Fruit fly (Drosophila melanogaster) whole organism, embryonic: ENCODE data around the gene Cubn.

Experiments
- Bteb2 ChIP-seq: fragments of 200-800 bp; sonication (Bioruptor generic); optimal IDR thresholded peaks from 2 replicates; lab custom pipeline; 2016; ENCODE audit warnings: missing biosample characterization, missing genetic modification characterization
- CG10267 ChIP-seq: fragments of 200-800 bp; sonication (Bioruptor generic); optimal IDR thresholded peaks from 2 replicates; lab custom pipeline; 2018; ENCODE audit warnings: missing biosample characterization, mild to moderate bottlenecking, missing genetic modification characterization, moderate library complexity
- CG10274 ChIP-seq: fragments of 200-800 bp; sonication (Bioruptor generic); optimal IDR thresholded peaks from 3 replicates; lab custom pipeline; 2017; ENCODE audit warnings: missing biosample characterization, mild to moderate bottlenecking, missing genetic modification characterization
- CG10654 ChIP-seq: fragments of 200-800 bp; sonication (Bioruptor generic); optimal IDR thresholded peaks from 2 replicates; lab custom pipeline; 2016; ENCODE audit warnings: missing biosample characterization, missing genetic modification characterization
- CG12071 ChIP-seq: fragments of 200-800 bp; sonication (Bioruptor generic); optimal IDR thresholded peaks from 3 replicates; lab custom pipeline; 2018; ENCODE audit warnings: missing biosample characterization, mild to moderate bottlenecking, missing genetic modification characterization
- CG12219 ChIP-seq: fragments of 200-800 bp; sonication (Bioruptor generic); optimal IDR thresholded peaks from 3 replicates; lab custom pipeline; 2018; ENCODE audit warnings: missing biosample characterization, mild to moderate bottlenecking, missing genetic modification characterization
- CG12299 ChIP-seq: fragments of 200-800 bp; sonication (Bioruptor generic); optimal IDR thresholded peaks from 2 replicates; lab custom pipeline; 2018; ENCODE audit warnings: missing biosample characterization, mild to moderate bottlenecking, missing genetic modification characterization
- CG13894 ChIP-seq: fragments of 200-800 bp; sonication (Bioruptor generic); optimal IDR thresholded peaks from 3 replicates; lab custom pipeline; 2018; ENCODE audit warnings: missing biosample characterization, mild to moderate bottlenecking, missing genetic modification characterization, moderate library complexity
- CG1832 ChIP-seq: fragments of 200-800 bp; sonication (Bioruptor generic); optimal IDR thresholded peaks from 2 replicates; lab custom pipeline; 2017; ENCODE audit warnings: missing biosample characterization, mild to moderate bottlenecking, missing genetic modification characterization, inconsistent platforms
- CG2712 ChIP-seq: fragments of 200-800 bp; optimal IDR thresholded peaks from 3 replicates; lab custom pipeline; 2019; ENCODE audit warnings: missing biosample characterization, mild to moderate bottlenecking, missing genetic modification characterization, moderate library complexity
- CG31441 ChIP-seq: fragments of 200-800 bp; sonication (Bioruptor generic); IDR thresholded peaks from 2 replicates; pipeline ENCODE4 v1.3.6; 2022; ENCODE audit warnings: missing biosample characterization, missing genetic modification characterization
- CG3838 ChIP-seq: fragments of 200-800 bp; sonication (Bioruptor generic); optimal IDR thresholded peaks from 3 replicates; lab custom pipeline; 2016; ENCODE audit warnings: missing biosample characterization, missing genetic modification characterization
- CG5953 ChIP-seq: fragments of 200-800 bp; sonication (Bioruptor generic); IDR thresholded peaks from 2 replicates; pipeline ENCODE4 v1.3.6; 2022; ENCODE audit warnings: missing biosample characterization, missing genetic modification characterization
- CG6765 ChIP-seq: fragments of 200-800 bp; sonication (Bioruptor generic); optimal IDR thresholded peaks from 3 replicates; lab custom pipeline; 2017; ENCODE audit warnings: missing biosample characterization, mild to moderate bottlenecking, missing genetic modification characterization
- CG7745 ChIP-seq: fragments of 200-800 bp; sonication (Bioruptor generic); optimal IDR thresholded peaks from 2 replicates; lab custom pipeline; 2018; ENCODE audit warnings: missing biosample characterization, mild to moderate bottlenecking, missing genetic modification characterization, moderate library complexity
- CG8089 ChIP-seq: fragments of 200-800 bp; sonication (Bioruptor generic); optimal IDR thresholded peaks from 3 replicates; lab custom pipeline; 2016; ENCODE audit warnings: missing biosample characterization, missing genetic modification characterization
- CG8388 ChIP-seq: fragments of 200-800 bp; sonication (Bioruptor generic); optimal IDR thresholded peaks from 2 replicates; lab custom pipeline; 2019; ENCODE audit warnings: missing biosample characterization, mild to moderate bottlenecking, missing genetic modification characterization, moderate library complexity
- CG8944 ChIP-seq: fragments of 200-800 bp; sonication (Bioruptor generic); optimal IDR thresholded peaks from 3 replicates; lab custom pipeline; 2016; ENCODE audit warnings: missing biosample characterization, missing genetic modification characterization
- CG9876 ChIP-seq: fragments of 200-800 bp; sonication (Bioruptor generic); optimal IDR thresholded peaks from 2 replicates; lab custom pipeline; 2016; ENCODE audit warnings: missing biosample characterization, missing genetic modification characterization
- Dbx ChIP-seq: fragments of 200-800 bp; sonication (Bioruptor generic); IDR thresholded peaks from 3 replicates; pipeline ENCODE4 v1.3.6; 2022; ENCODE audit warnings: missing biosample characterization, missing genetic modification characterization
- Dek ChIP-seq: fragments of 200-800 bp; sonication (Bioruptor generic); optimal IDR thresholded peaks from 3 replicates; lab custom pipeline; 2019; ENCODE audit warnings: missing biosample characterization, mild to moderate bottlenecking, missing genetic modification characterization, moderate library complexity
- ERR ChIP-seq: fragments of 200-800 bp; sonication (Bioruptor generic); optimal IDR thresholded peaks from 2 replicates; lab custom pipeline; 2016; ENCODE audit warnings: missing biosample characterization, missing genetic modification characterization
- Fer3 ChIP-seq: fragments of 200-800 bp; sonication (Bioruptor generic); optimal IDR thresholded peaks from 2 replicates; lab custom pipeline; 2018; ENCODE audit warnings: missing biosample characterization, mild to moderate bottlenecking, missing genetic modification characterization, moderate library complexity
- HLHmδ ChIP-seq: fragments of 200-800 bp; sonication (Bioruptor generic); optimal IDR thresholded peaks from 2 replicates; lab custom pipeline; 2018; ENCODE audit warnings: missing biosample characterization, mild to moderate bottlenecking, missing genetic modification characterization, moderate library complexity
- Hr78 ChIP-seq, 2 experiments: fragments of 200-800 bp in 1 of 2; fragments of >200 bp in 1 of 2; sonication (Bioruptor generic) in 1 of 2; optimal IDR thresholded peaks; 2 replicates each; lab custom pipeline; 2017 to 2019; ENCODE audit warnings: missing biosample characterization in 2 of 2, missing genetic modification characterization in 2 of 2, mild to moderate bottlenecking in 1 of 2, moderate library complexity in 1 of 2
- Hsf ChIP-seq: fragments of 200-800 bp; sonication (Bioruptor generic); optimal IDR thresholded peaks from 3 replicates; lab custom pipeline; 2016; ENCODE audit warnings: missing biosample characterization, missing genetic modification characterization
- Six4 ChIP-seq: fragments of 200-800 bp; sonication (Bioruptor generic); optimal IDR thresholded peaks from 2 replicates; lab custom pipeline; 2016; ENCODE audit warnings: missing biosample characterization, missing genetic modification characterization
- aop ChIP-seq: fragments of 200-800 bp; sonication (Bioruptor generic); IDR thresholded peaks from 2 replicates; pipeline ENCODE4 v1.3.6; 2022; ENCODE audit warnings: missing biosample characterization, missing genetic modification characterization
- ase ChIP-seq: fragments of 200-800 bp; sonication (Bioruptor generic); IDR thresholded peaks from 3 replicates; pipeline ENCODE4 v1.3.6; 2022; ENCODE audit warnings: missing biosample characterization, missing genetic modification characterization
- ato ChIP-seq: fragments of 200-800 bp; sonication (Bioruptor generic); IDR thresholded peaks from 2 replicates; pipeline ENCODE4 v1.3.6; 2022; ENCODE audit warnings: missing biosample characterization, missing genetic modification characterization; ENCODE audit not compliant: partially characterized antibody
- bowl ChIP-seq: fragments of 200-800 bp; sonication (Bioruptor generic); IDR thresholded peaks from 2 replicates; pipeline ENCODE4 v1.3.6; 2022; ENCODE audit warnings: missing biosample characterization, missing genetic modification characterization
- bsh ChIP-seq, 2 experiments: fragments of 200-800 bp; sonication (Bioruptor generic); optimal IDR thresholded peaks; 2 replicates each; lab custom pipeline; 2017 to 2018; ENCODE audit warnings: mild to moderate bottlenecking in 2 of 2, missing biosample characterization in 2 of 2, missing genetic modification characterization in 2 of 2, moderate library complexity in 1 of 2
- corto ChIP-seq: fragments of 200-800 bp; sonication (Bioruptor generic); optimal IDR thresholded peaks from 2 replicates; lab custom pipeline; 2016; ENCODE audit warnings: missing biosample characterization, mild to moderate bottlenecking, missing genetic modification characterization, moderate library complexity
- crc ChIP-seq: fragments of 200-800 bp; sonication (Bioruptor generic); optimal IDR thresholded peaks from 2 replicates; lab custom pipeline; 2016; ENCODE audit warnings: missing biosample characterization, missing genetic modification characterization
- dysf ChIP-seq: fragments of 200-800 bp; sonication (Bioruptor generic); IDR thresholded peaks from 3 replicates; pipeline ENCODE4 v1.3.6; 2022; ENCODE audit warnings: missing biosample characterization, missing genetic modification characterization
- ewg ChIP-seq: fragments of 200-800 bp; sonication (Bioruptor generic); optimal IDR thresholded peaks from 3 replicates; lab custom pipeline; 2017; ENCODE audit warnings: mild to moderate bottlenecking, missing biosample characterization, missing genetic modification reagents, missing genetic modification characterization
- ind ChIP-seq: fragments of 200-800 bp; sonication (Bioruptor generic); optimal IDR thresholded peaks from 3 replicates; lab custom pipeline; 2016; ENCODE audit warnings: missing biosample characterization, missing genetic modification characterization
- kah ChIP-seq: fragments of 200-800 bp; sonication (Bioruptor generic); optimal IDR thresholded peaks from 2 replicates; lab custom pipeline; 2018; ENCODE audit warnings: missing biosample characterization, mild to moderate bottlenecking, missing genetic modification characterization
- kay ChIP-seq: fragments of 200-800 bp; sonication (Bioruptor generic); optimal IDR thresholded peaks from 2 replicates; lab custom pipeline; 2016; ENCODE audit warnings: missing biosample characterization, missing genetic modification characterization
- mld ChIP-seq: fragments of 200-800 bp; sonication (Bioruptor generic); IDR thresholded peaks from 3 replicates; pipeline ENCODE4 v1.3.6; 2022; ENCODE audit warnings: missing biosample characterization, missing genetic modification characterization; ENCODE audit not compliant: partially characterized antibody
- nmo ChIP-seq: fragments of 200-800 bp; sonication (Bioruptor generic); optimal IDR thresholded peaks from 2 replicates; lab custom pipeline; 2018; ENCODE audit warnings: missing biosample characterization, mild to moderate bottlenecking, missing genetic modification characterization, moderate library complexity
- phol ChIP-seq: fragments of 200-800 bp; sonication (Bioruptor generic); optimal IDR thresholded peaks from 3 replicates; lab custom pipeline; 2018; ENCODE audit warnings: missing biosample characterization, mild to moderate bottlenecking, missing genetic modification characterization, moderate library complexity
- prd ChIP-seq, 3 experiments: fragments of >200 bp in 2 of 3; fragments of 200-800 bp in 1 of 3; sonication (Bioruptor generic) in 1 of 3; optimal IDR thresholded peaks in 2 of 3; IDR thresholded peaks in 1 of 3; 2 replicates in 2 of 3; 3 replicates in 1 of 3; pipeline versions ENCODE4 v1.3.6 to Lab custom; 2017 to 2022; ENCODE audit warnings: missing biosample characterization in 1 of 3, missing genetic modification characterization in 1 of 3
- sens ChIP-seq: fragments of 200-800 bp; sonication (Bioruptor generic); peaks from one replicate; lab custom pipeline; 2016; ENCODE audit warnings: missing biosample characterization, missing genetic modification characterization
- tna ChIP-seq: fragments of 200-800 bp; sonication (Bioruptor generic); IDR thresholded peaks from 2 replicates; pipeline ENCODE4 v1.3.6; 2022; ENCODE audit warnings: missing biosample characterization, missing genetic modification characterization; ENCODE audit not compliant: partially characterized antibody
- usp ChIP-seq: fragments of >200 bp; optimal IDR thresholded peaks from 2 replicates; lab custom pipeline; 2017; ENCODE audit warnings: missing biosample characterization, missing genetic modification characterization
- vnd ChIP-seq: fragments of 200-800 bp; sonication (Bioruptor generic); IDR thresholded peaks from 3 replicates; pipeline ENCODE4 v1.3.6; 2022; ENCODE audit warnings: missing biosample characterization, missing genetic modification characterization; ENCODE audit not compliant: partially characterized antibody

Cubn gene

DNA sequence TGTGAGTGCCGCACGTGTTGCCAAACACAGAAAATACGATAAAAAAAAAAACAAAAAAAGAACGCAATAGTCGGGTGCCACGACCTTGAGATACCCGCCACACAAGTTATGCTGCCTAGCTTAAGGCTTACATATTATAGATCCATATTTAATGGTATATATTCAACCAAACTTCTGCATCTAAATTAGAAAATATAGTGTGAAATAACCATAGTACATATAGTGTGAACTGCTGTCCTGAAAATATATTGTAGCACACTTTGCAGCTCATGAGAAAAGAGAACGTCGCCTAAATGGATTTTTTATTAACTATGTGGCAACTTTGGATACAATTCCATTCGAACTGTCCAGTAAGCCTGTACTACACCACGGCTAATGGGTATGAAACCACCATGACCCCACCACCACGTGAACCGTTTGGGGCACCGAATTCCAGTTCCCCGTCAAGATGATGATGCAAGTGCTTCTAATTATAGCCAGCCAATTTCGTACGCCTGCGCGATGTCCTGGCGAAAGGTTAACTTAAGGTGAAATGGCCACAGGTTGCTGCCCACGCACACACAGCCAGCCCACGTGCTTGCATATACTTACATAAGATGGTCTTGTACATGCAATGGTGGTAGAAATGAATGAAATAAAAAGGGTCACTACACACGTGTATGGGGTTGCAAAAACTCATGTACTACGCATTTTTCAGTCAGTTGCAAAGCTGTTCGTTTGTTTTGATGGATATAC, 29.1 kb upstream of the Cubn start:
- TF ChIP-seq kah (GFP tag; lab: Kevin White, UChicago) (no peak), mld (GFP tag; lab: Robert Waterston, UW) (no peak), CG10274 (GFP tag; lab: Kevin White, UChicago) (peak; percentile 53), CG13894 (tag; lab: Kevin White, UChicago) (peak; percentile 68), dysf (GFP tag; lab: Robert Waterston, UW) (peak; percentile 85), CG3838 (GFP tag; lab: Kevin White, UChicago) (peak; percentile 42), ase (GFP tag; lab: Robert Waterston, UW) (no peak), CG1832 (GFP tag; lab: Kevin White, UChicago) (no peak), Fer3 (tag; lab: Kevin White, UChicago) (peak; percentile 59), ato (GFP tag; lab: Robert Waterston, UW) (no peak), bowl (GFP tag; lab: Robert Waterston, UW) (0 out of 2 replicates have a peak, but pooled peaks have one; percentile 7), vnd (no peak), aop (no peak), CG2712 (peak; percentile 77), Dek (peak; percentile 65), CG8944 (GFP tag; lab: Kevin White, UChicago) (peak; percentile 49), ind (GFP tag; lab: Kevin White, UChicago) (peak; percentile 75), CG12219 (GFP tag; lab: Kevin White, UChicago) (peak; percentile 63), CG8388 (peak; percentile 66), ewg (peak; percentile 77), bsh (GFP tag; optimal IDR thresholded peaks at IDR 0.05; lab: Kevin White, UChicago) (peak; percentile 35 to 72), usp (GFP tag; lab: Kevin White, UChicago) (no peak), CG7745 (tag; lab: Kevin White, UChicago) (no peak), tna (GFP tag; lab: Robert Waterston, UW) (no peak), Hr78 (GFP tag; optimal IDR thresholded peaks at IDR 0.05; lab: Kevin White, UChicago) (peak in 1 of 2 experiments; percentile 87), crc (GFP tag; lab: Kevin White, UChicago) (peak; percentile 40), corto (GFP tag; lab: Kevin White, UChicago) (no peak), Six4 (GFP tag; lab: Kevin White, UChicago) (peak; percentile 61), Dbx (GFP tag; lab: Robert Waterston, UW) (peak; percentile 72; the same call in 2 of the 3 replicates), CG10654 (GFP tag; lab: Kevin White, UChicago) (peak; percentile 62), phol (tag; lab: Kevin White, UChicago) (peak; percentile 77), CG6765 (peak; percentile 71), sens (peak; percentile 96), CG12299 (peak; percentile 63), CG12071 (peak; percentile 44), CG10267 (tag; lab: Kevin White, UChicago) (peak; percentile 53), CG31441 (peak; percentile 74), kay (GFP tag; lab: Kevin White, UChicago) (peak; percentile 75), Hsf (GFP tag; lab: Kevin White, UChicago) (peak; percentile 74), nmo (GFP tag; lab: Kevin White, UChicago) (peak; percentile 89), CG8089 (GFP tag; lab: Kevin White, UChicago) (peak; percentile 66), ERR (GFP tag; lab: Kevin White, UChicago) (no peak), prd (optimal IDR thresholded peaks at IDR 0.05; lab: Kevin White, UChicago) (no peak), prd (GFP tag; IDR thresholded peaks at IDR 0.05; lab: Robert Waterston, UW) (peak; percentile 72; the same call in 2 of the 3 replicates), Bteb2 (GFP tag; lab: Kevin White, UChicago) (peak; percentile 71), CG5953 (GFP tag; lab: Robert Waterston, UW) (no peak), CG9876 (GFP tag; lab: Kevin White, UChicago) (peak; percentile 25), HLHmδ (no peak)
